Worm (Caenorhabditis elegans) whole organism, L1 larva: Measurements from ENCODE around the gene rhy-1.

Source experiments
- C34B4.2 ChIP-seq: sonication (generic microtip); optimal IDR thresholded peaks from 2 replicates; lab custom pipeline; 2017; ENCODE audit warnings: mild to moderate bottlenecking, missing genetic modification characterization, missing compliant biosample characterization
- aha-1 ChIP-seq: fragments of 150-350 bp; optimal IDR thresholded peaks from 2 replicates; lab custom pipeline; 2014; ENCODE audit warnings: missing biosample characterization, missing genetic modification characterization
- ceh-82 ChIP-seq, 3 experiments: fragments of 150-350 bp in 1 of 3; sonication (generic microtip) in 2 of 3; optimal IDR thresholded peaks; 2 replicates each; lab custom pipeline; 2014 to 2017; ENCODE audit warnings: missing biosample characterization in 3 of 3, missing genetic modification characterization in 3 of 3
- ceh-90 ChIP-seq: sonication (generic microtip); optimal IDR thresholded peaks from 2 replicates; lab custom pipeline; 2016; ENCODE audit warnings: missing genetic modification characterization, missing compliant biosample characterization
- efl-1 ChIP-seq, 4 experiments: fragments of 150-350 bp; optimal IDR thresholded peaks in 3 of 4; peaks in 1 of 4; 1 replicate in 1 of 4; 2 replicates in 3 of 4; lab custom pipeline; 2014; ENCODE audit warnings: missing biosample characterization in 2 of 4, missing genetic modification characterization in 2 of 4, missing genetic modification reagents in 2 of 4
- elt-2 ChIP-seq: sonication (generic microtip); optimal IDR thresholded peaks from 2 replicates; lab custom pipeline; 2016; ENCODE audit warnings: missing genetic modification characterization, mild to moderate bottlenecking, inconsistent platforms, missing compliant biosample characterization, missing genetic modification reagents
- fkh-10 ChIP-seq: sonication (generic microtip); optimal IDR thresholded peaks from 2 replicates; lab custom pipeline; 2017; ENCODE audit warnings: missing biosample characterization, missing genetic modification reagents, missing genetic modification characterization
- lin-35 ChIP-seq, 2 experiments: fragments of 150-350 bp; optimal IDR thresholded peaks; 2 replicates each; lab custom pipeline; 2014; ENCODE audit warnings: missing biosample characterization in 2 of 2, missing genetic modification characterization in 2 of 2, missing genetic modification reagents in 2 of 2
- mef-2 ChIP-seq: fragments of 150-350 bp; optimal IDR thresholded peaks from 2 replicates; lab custom pipeline; 2014; ENCODE audit warnings: missing biosample characterization, missing genetic modification characterization
- nhr-20 ChIP-seq: sonication (generic microtip); optimal IDR thresholded peaks from 2 replicates; lab custom pipeline; 2016; ENCODE audit warnings: mild to moderate bottlenecking, missing genetic modification characterization, missing compliant biosample characterization
- nhr-85 ChIP-seq: sonication (generic microtip); peaks from one replicate; lab custom pipeline; 2016; ENCODE audit warnings: missing genetic modification characterization, inconsistent platforms, missing compliant biosample characterization
- nhr-90 ChIP-seq: sonication (generic microtip); optimal IDR thresholded peaks from 2 replicates; lab custom pipeline; 2016; ENCODE audit warnings: mild to moderate bottlenecking, missing genetic modification characterization, missing compliant biosample characterization; ENCODE audit not compliant: poor library complexity
- rnt-1 ChIP-seq: sonication (generic microtip); optimal IDR thresholded peaks from 2 replicates; lab custom pipeline; 2016; ENCODE audit warnings: mild to moderate bottlenecking, missing genetic modification characterization, moderate library complexity, missing compliant biosample characterization
- snpc-4 ChIP-seq: fragments of 150-350 bp; optimal IDR thresholded peaks from 2 replicates; lab custom pipeline; 2014; ENCODE audit warnings: missing biosample characterization, missing genetic modification characterization
- snu-23 ChIP-seq: sonication (generic microtip); optimal IDR thresholded peaks from 2 replicates; lab custom pipeline; 2016; ENCODE audit warnings: missing genetic modification characterization, missing compliant biosample characterization
- swsn-7 ChIP-seq: sonication (generic microtip); optimal IDR thresholded peaks from 2 replicates; lab custom pipeline; 2016; ENCODE audit warnings: missing genetic modification characterization, missing compliant biosample characterization
- ztf-4 ChIP-seq: fragments of 150-350 bp; optimal IDR thresholded peaks from 2 replicates; lab custom pipeline; 2014; ENCODE audit warnings: missing biosample characterization, missing genetic modification characterization

Gene rhy-1

ce11 chrII:9211684-9212083 is 50.5 kb downstream of the rhy-1 start:
- TF ChIP-seq swsn-7 (tag; lab: Kevin White, UChicago) (peak; percentile 14), ceh-90 (tag; lab: Kevin White, UChicago) (no peak), rnt-1 (tag; lab: Kevin White, UChicago) (peak; percentile 20), nhr-90 (peak; percentile 42), snu-23 (GFP tag; lab: Kevin White, UChicago) (peak; percentile 42), ztf-4 (no peak), C34B4.2 (tag; lab: Kevin White, UChicago) (no peak), ceh-82 (tag; optimal IDR thresholded peaks at IDR 0.05; lab: Kevin White, UChicago) (no peak), mef-2 (tag; lab: Kevin White, UChicago) (no peak), fkh-10 (GFP tag; lab: Kevin White, UChicago) (no peak), efl-1 (optimal IDR thresholded peaks at IDR 0.05; lab: Kevin White, UChicago) (peak in 1 of 2 experiments; percentile 32), efl-1 (GFP tag; optimal IDR thresholded peaks at IDR 0.05 in 1 of 2; lab: Kevin White, UChicago) (no peak), snpc-4 (tag; lab: Kevin White, UChicago) (peak; percentile 92), lin-35 (GFP tag; optimal IDR thresholded peaks at IDR 0.05; lab: Kevin White, UChicago) (peak in 1 of 2 experiments; percentile 28), aha-1 (tag; lab: Kevin White, UChicago) (no peak), elt-2 (tag; lab: Kevin White, UChicago) (peak; percentile 53), nhr-85 (peak; percentile 58), nhr-20 (peak; percentile 43)
